Fruit fly (Drosophila melanogaster) S2 (cell line): Measurements from ENCODE around the gene CG5800.

Experiments
- CG8478 ChIP-seq: fragments of >200 bp; optimal IDR thresholded peaks from 2 replicates; lab custom pipeline; 2018
- CTCF ChIP-seq, 2 experiments: fragments of >200 bp; optimal IDR thresholded peaks; 2 replicates each; lab custom pipeline; 2018

DNA sequence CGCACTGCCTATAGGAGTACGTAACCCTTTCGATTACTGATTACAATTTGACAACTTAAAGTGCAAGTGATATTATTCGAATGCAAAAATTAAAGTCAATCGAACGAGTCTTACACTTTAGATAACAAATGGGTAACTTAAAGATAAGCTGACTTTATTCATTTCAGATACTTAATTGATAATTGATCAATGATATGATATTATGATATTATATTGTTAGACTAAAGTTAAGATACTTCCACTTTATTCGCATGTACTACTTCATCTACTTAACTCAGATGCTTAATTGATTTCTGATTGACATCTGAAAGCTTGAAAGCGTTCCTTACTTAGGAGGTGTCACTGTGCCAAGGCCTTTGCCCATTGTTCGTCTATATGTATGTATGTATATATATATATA, 50.1 kb downstream of the CG5800 start:
- TF ChIP-seq CTCF (optimal IDR thresholded peaks at IDR 0.05; lab: Kevin White, UChicago), result no peak
- TF ChIP-seq CG8478 (lab: Kevin White, UChicago), result no peak
